Fruit fly (Drosophila melanogaster): ENCODE results near the gene Cpr35B.
A peak's percentile ranks its signal among the peaks of the same experiment; 100 is the strongest.

Cpr35B gene

DNA sequence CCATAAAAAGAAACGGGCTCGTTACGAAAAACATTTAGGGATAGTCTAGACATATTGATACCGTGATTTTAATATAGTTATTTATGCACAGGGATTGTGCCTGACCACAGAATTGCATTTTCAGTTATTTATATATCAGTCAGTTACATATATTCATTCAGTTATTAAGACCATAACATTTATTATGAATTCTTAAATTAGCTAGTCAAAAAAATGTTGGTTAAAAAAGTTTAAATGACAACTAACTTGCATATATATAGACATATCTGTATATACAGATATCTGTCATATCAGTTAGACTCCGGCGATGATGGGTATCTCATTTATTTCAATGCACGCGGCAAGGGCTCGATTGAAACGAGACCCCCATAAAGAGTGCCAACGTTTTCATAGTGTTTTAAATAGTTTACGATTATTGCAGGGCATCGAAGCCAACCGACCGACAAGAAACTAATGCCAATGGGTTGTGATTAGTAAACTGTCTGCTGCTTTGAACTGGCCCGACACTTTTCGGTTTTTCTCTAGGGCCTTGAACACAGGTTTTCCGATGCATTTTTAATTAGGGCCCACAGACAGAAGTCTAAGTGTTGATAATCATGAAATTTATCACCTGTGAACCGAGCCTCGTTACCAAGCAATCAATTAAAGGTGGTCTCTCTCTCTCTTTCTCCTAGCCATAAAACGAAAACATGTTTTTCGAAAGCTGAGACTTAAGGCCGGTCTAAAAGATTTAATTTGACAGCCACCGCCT is 37.8 kb upstream of the Cpr35B start (continued):
- TF ChIP-seq Taf1 (GFP tag; IDR thresholded peaks at IDR 0.05): no peak
- TF ChIP-seq CG4730 (GFP tag; IDR thresholded peaks at IDR 0.05): no peak; the same call in 1 of the 2 replicates
- no peak for TF ChIP-seq caup (GFP tag; optimal IDR thresholded peaks at IDR 0.05; ENCODE audit: severe bottlenecking)
- TF ChIP-seq oc (tag; optimal IDR thresholded peaks at IDR 0.05): peak; percentile 64
- no peak for TF ChIP-seq NfI (GFP tag; optimal IDR thresholded peaks at IDR 0.05)
- TF ChIP-seq nmo (GFP tag; optimal IDR thresholded peaks at IDR 0.05): peak; percentile 89
- TF ChIP-seq gem (tag; optimal IDR thresholded peaks at IDR 0.05): peak; percentile 88
- TF ChIP-seq CG10274 (GFP tag; optimal IDR thresholded peaks at IDR 0.05): peak; percentile 32
- peak; percentile 37 for TF ChIP-seq stwl (tag; optimal IDR thresholded peaks at IDR 0.05)
- TF ChIP-seq CG6689 (GFP tag; IDR thresholded peaks at IDR 0.05): peak; percentile 83
- TF ChIP-seq dmrt99B (tag; optimal IDR thresholded peaks at IDR 0.05): peak; percentile 93
- TF ChIP-seq CG17802 (tag; optimal IDR thresholded peaks at IDR 0.05): peak; percentile 13
- peak; percentile 35 for TF ChIP-seq CG13775 (GFP tag; optimal IDR thresholded peaks at IDR 0.05)
- TF ChIP-seq CG30020 (tag; optimal IDR thresholded peaks at IDR 0.05): peak; percentile 57
- peak; percentile 1 for TF ChIP-seq Dip3 (GFP tag; optimal IDR thresholded peaks at IDR 0.05)
- TF ChIP-seq Lim3 (GFP tag; IDR thresholded peaks at IDR 0.05): 0 out of 2 replicates have a peak, but pooled peaks have one; percentile 47
- TF ChIP-seq Dref (GFP tag; IDR thresholded peaks at IDR 0.05): no peak
- no peak for TF ChIP-seq pzg (GFP tag; optimal IDR thresholded peaks at IDR 0.05)
- no peak for TF ChIP-seq gcm2 (GFP tag; optimal IDR thresholded peaks at IDR 0.05)
- TF ChIP-seq CG8765 (GFP tag; IDR thresholded peaks at IDR 0.05): no peak; the same call in 1 of the 2 replicates
- TF ChIP-seq CG12071 (GFP tag; optimal IDR thresholded peaks at IDR 0.05): peak; percentile 45
- peak; percentile 87 for TF ChIP-seq D19B (GFP tag; optimal IDR thresholded peaks at IDR 0.05)
- TF ChIP-seq Bdp1 (GFP tag; optimal IDR thresholded peaks at IDR 0.05): no peak
- TF ChIP-seq CG31224 (GFP tag; IDR thresholded peaks at IDR 0.05): no peak
- TF ChIP-seq maf-S (GFP tag; optimal IDR thresholded peaks at IDR 0.05): no peak
- no peak for TF ChIP-seq CG12104 (GFP tag; optimal IDR thresholded peaks at IDR 0.05)
- TF ChIP-seq Drgx (GFP tag; IDR thresholded peaks at IDR 0.05): no peak
- no peak for TF ChIP-seq ssp (GFP tag; IDR thresholded peaks at IDR 0.05)
- TF ChIP-seq CG9215 (GFP tag; IDR thresholded peaks at IDR 0.05): 0 out of 2 replicates have a peak, but pooled peaks have one; percentile 38
- peak; percentile 85; the same call in 1 of the 2 replicates for TF ChIP-seq ara (GFP tag; IDR thresholded peaks at IDR 0.05)
- peak; percentile 46 for TF ChIP-seq Xbp1 (GFP tag; optimal IDR thresholded peaks at IDR 0.05)
- 0 out of 3 replicates have a peak, but pooled peaks have one; percentile 8 for TF ChIP-seq dysf (GFP tag; IDR thresholded peaks at IDR 0.05)
- no peak for TF ChIP-seq Side (GFP tag; optimal IDR thresholded peaks at IDR 0.05)
- TF ChIP-seq H15 (GFP tag; IDR thresholded peaks at IDR 0.05): peak; percentile 80
- peak; percentile 79 for TF ChIP-seq hth (optimal IDR thresholded peaks at IDR 0.05)
- TF ChIP-seq Dbx (GFP tag; IDR thresholded peaks at IDR 0.05): no peak
- TF ChIP-seq CG17361 (GFP tag; IDR thresholded peaks at IDR 0.05): peak; percentile 92
- no peak for TF ChIP-seq CG9797 (GFP tag; optimal IDR thresholded peaks at IDR 0.05)
- TF ChIP-seq Deaf1 (tag; optimal IDR thresholded peaks at IDR 0.05): peak; percentile 12
- TF ChIP-seq slp2 (GFP tag; optimal IDR thresholded peaks at IDR 0.05): peak; percentile 14
- TF ChIP-seq CG11247 (GFP tag; IDR thresholded peaks at IDR 0.05): no peak
- peak; percentile 6 for TF ChIP-seq btn (GFP tag; optimal IDR thresholded peaks at IDR 0.05)
- TF ChIP-seq NFAT (GFP tag; IDR thresholded peaks at IDR 0.05): no peak
- no peak for TF ChIP-seq hkb (optimal IDR thresholded peaks at IDR 0.05)
- peak; percentile 43; the same call in 1 of the 2 replicates for TF ChIP-seq hkb (GFP tag; IDR thresholded peaks at IDR 0.05)
- TF ChIP-seq shn (GFP tag; optimal IDR thresholded peaks at IDR 0.05): no peak
- no peak for TF ChIP-seq aop (GFP tag; IDR thresholded peaks at IDR 0.05)
- TF ChIP-seq D19A (tag; optimal IDR thresholded peaks at IDR 0.05): peak; percentile 85
- TF ChIP-seq BtbVII (GFP tag; optimal IDR thresholded peaks at IDR 0.05): peak; percentile 28
- TF ChIP-seq Nf-YC (tag; optimal IDR thresholded peaks at IDR 0.05): peak; percentile 45
- peak; percentile 59 for TF ChIP-seq CG10209 (GFP tag; optimal IDR thresholded peaks at IDR 0.05)

Measured in whole organism, embryonic.